Worm (Caenorhabditis elegans) whole organism, midembryonic: ENCODE measurements around the gene srbc-40.

Experiments used
- T22C8.4 ChIP-seq: fragments of 200-800 bp; sonication (Bioruptor generic); IDR thresholded peaks from 2 replicates; pipeline ENCODE4 v1.3.6; 2022; ENCODE audit warnings: missing genetic modification characterization, missing compliant biosample characterization
- cog-1 ChIP-seq: sonication (generic microtip); optimal IDR thresholded peaks from 2 replicates; lab custom pipeline; 2016; ENCODE audit warnings: missing genetic modification characterization, missing compliant biosample characterization
- flt-1 ChIP-seq: fragments of 200-800 bp; sonication (Bioruptor generic); IDR thresholded peaks from 2 replicates; pipeline ENCODE4 v1.3.6; 2022; ENCODE audit warnings: missing genetic modification characterization, missing compliant biosample characterization
- klf-2 ChIP-seq: fragments of 200-800 bp; sonication (Bioruptor generic); conservative IDR thresholded peaks from 2 replicates; pipeline ENCODE4 v1.3.6; 2022; ENCODE audit warnings: missing genetic modification reagents, missing genetic modification characterization, missing compliant biosample characterization
- med-1 ChIP-seq: sonication (generic microtip); optimal IDR thresholded peaks from 2 replicates; lab custom pipeline; 2017; ENCODE audit warnings: missing genetic modification characterization, mild to moderate bottlenecking, missing compliant biosample characterization, antibody characterized with exemption, missing genetic modification reagents; ENCODE audit not compliant: insufficient read depth
- ref-1 ChIP-seq: fragments of 200-800 bp; sonication (Bioruptor generic); conservative IDR thresholded peaks from 2 replicates; pipeline ENCODE4 v1.3.6; 2022; ENCODE audit warnings: missing genetic modification reagents, missing genetic modification characterization, missing compliant biosample characterization
- tab-1 ChIP-seq: fragments of 200-800 bp; sonication (Bioruptor generic); IDR thresholded peaks from 2 replicates; pipeline ENCODE4 v1.3.6; 2022; ENCODE audit warnings: missing genetic modification characterization, missing compliant biosample characterization
- ztf-23 ChIP-seq: fragments of 200-800 bp; sonication (Bioruptor generic); IDR thresholded peaks from 2 replicates; pipeline ENCODE4 v1.3.6; 2022; ENCODE audit warnings: missing genetic modification reagents, missing genetic modification characterization, missing compliant biosample characterization
- ztf-29 ChIP-seq: fragments of 200-800 bp; sonication (Bioruptor generic); IDR thresholded peaks from 2 replicates; pipeline ENCODE4 v1.3.6; 2022; ENCODE audit warnings: missing genetic modification reagents, missing genetic modification characterization, missing compliant biosample characterization

srbc-40 gene

ce11 chrV:719731-720130 lies at the start of gene srbc-40:
Gene srbc-40, minus strand, starts transcription at chrV:719831.
- TF ChIP-seq med-1 (GFP tag; lab: Kevin White, UChicago) = no peak
- TF ChIP-seq ztf-29 (GFP tag; lab: Robert Waterston, UW) = no peak
- TF ChIP-seq flt-1 (GFP tag; lab: Robert Waterston, UW) = no peak
- no peak for TF ChIP-seq ztf-23 (GFP tag; lab: Robert Waterston, UW)
- TF ChIP-seq ref-1 = no peak
- no peak for TF ChIP-seq cog-1 (tag; lab: Kevin White, UChicago)
- no peak for TF ChIP-seq klf-2 (GFP tag; lab: Robert Waterston, UW)

- TF ChIP-seq ztf-23 (GFP tag; lab: Robert Waterston, UW) (no peak), med-1 (GFP tag; lab: Kevin White, UChicago) (no peak), ref-1 (no peak), klf-2 (GFP tag; lab: Robert Waterston, UW) (no peak), flt-1 (GFP tag; lab: Robert Waterston, UW) (no peak), cog-1 (tag; lab: Kevin White, UChicago) (no peak), ztf-29 (GFP tag; lab: Robert Waterston, UW) (no peak), T22C8.4 (GFP tag; lab: Robert Waterston, UW) (no peak), tab-1 (GFP tag; lab: Robert Waterston, UW) (no peak)
These were observed 45.1 kb upstream of the srbc-40 start, which contains the start of gene str-238 for ce11 chrV:764732-765131. Gene str-238, plus strand, starts transcription at chrV:765032.

ce11 chrV:762340-762739 lies 42.7 kb upstream of the srbc-40 start, which contains the start of gene srp-2:
Gene srp-2, plus strand, starts transcription at chrV:762640.
- TF ChIP-seq ztf-23 (GFP tag; lab: Robert Waterston, UW) = no peak
- no peak for TF ChIP-seq T22C8.4 (GFP tag; lab: Robert Waterston, UW)

ce11 chrV:761882-762281 lies 42.3 kb upstream of the srbc-40 start, which contains the start of gene C05E4.12:
Gene C05E4.12, minus strand, starts transcription at chrV:761982.
- TF ChIP-seq tab-1 (GFP tag; lab: Robert Waterston, UW) = no peak
- TF ChIP-seq ztf-29 (GFP tag; lab: Robert Waterston, UW) = no peak
- no peak for TF ChIP-seq ref-1
- TF ChIP-seq cog-1 (tag; lab: Kevin White, UChicago) = no peak
- no peak for TF ChIP-seq T22C8.4 (GFP tag; lab: Robert Waterston, UW)
- TF ChIP-seq med-1 (GFP tag; lab: Kevin White, UChicago) = no peak
- no peak for TF ChIP-seq flt-1 (GFP tag; lab: Robert Waterston, UW)
- no peak for TF ChIP-seq klf-2 (GFP tag; lab: Robert Waterston, UW)
- no peak for TF ChIP-seq ztf-23 (GFP tag; lab: Robert Waterston, UW)

- no peak for TF ChIP-seq med-1 (GFP tag; lab: Kevin White, UChicago)
- no peak for TF ChIP-seq ztf-23 (GFP tag; lab: Robert Waterston, UW)
- no peak for TF ChIP-seq ref-1
- TF ChIP-seq T22C8.4 (GFP tag; lab: Robert Waterston, UW) = no peak
- TF ChIP-seq cog-1 (tag; lab: Kevin White, UChicago) = no peak
- no peak for TF ChIP-seq klf-2 (GFP tag; lab: Robert Waterston, UW)
- no peak for TF ChIP-seq tab-1 (GFP tag; lab: Robert Waterston, UW)
- TF ChIP-seq ztf-29 (GFP tag; lab: Robert Waterston, UW) = no peak
- TF ChIP-seq flt-1 (GFP tag; lab: Robert Waterston, UW) = no peak
These were observed 41.6 kb upstream of the srbc-40 start, which contains the start of gene C05E4.15 for ce11 chrV:761235-761634. Gene C05E4.15, minus strand, starts transcription at chrV:761335.

- TF ChIP-seq ztf-29 (GFP tag; lab: Robert Waterston, UW) (no peak), tab-1 (GFP tag; lab: Robert Waterston, UW) (no peak), flt-1 (GFP tag; lab: Robert Waterston, UW) (no peak), klf-2 (GFP tag; lab: Robert Waterston, UW) (no peak), ztf-23 (GFP tag; lab: Robert Waterston, UW) (no peak), med-1 (GFP tag; lab: Kevin White, UChicago) (no peak), T22C8.4 (GFP tag; lab: Robert Waterston, UW) (no peak), cog-1 (tag; lab: Kevin White, UChicago) (no peak), ref-1 (no peak)
These were observed 36.5 kb upstream of the srbc-40 start, which contains the start of gene str-20 for ce11 chrV:756169-756568. Gene str-20, plus strand, starts transcription at chrV:756469.

- TF ChIP-seq med-1 (GFP tag; lab: Kevin White, UChicago) (no peak), T22C8.4 (GFP tag; lab: Robert Waterston, UW) (no peak), ztf-23 (GFP tag; lab: Robert Waterston, UW) (no peak), ref-1 (no peak), klf-2 (GFP tag; lab: Robert Waterston, UW) (no peak)
These were observed 33.2 kb upstream of the srbc-40 start, which contains the start of the genes str-262 and srp-1 for ce11 chrV:752679-753333. Gene str-262, minus strand, starts transcription at chrV:752779. Gene srp-1, plus strand, starts transcription at chrV:753283.

ce11 chrV:748044-748443 lies 28.4 kb upstream of the srbc-40 start, which contains the start of gene sri-4:
Gene sri-4, plus strand, starts transcription at chrV:748344.
- TF ChIP-seq T22C8.4 (GFP tag; lab: Robert Waterston, UW) = no peak
- TF ChIP-seq ztf-29 (GFP tag; lab: Robert Waterston, UW) = no peak
- no peak for TF ChIP-seq klf-2 (GFP tag; lab: Robert Waterston, UW)
- no peak for TF ChIP-seq ref-1
- no peak for TF ChIP-seq cog-1 (tag; lab: Kevin White, UChicago)
- TF ChIP-seq ztf-23 (GFP tag; lab: Robert Waterston, UW) = no peak
- TF ChIP-seq flt-1 (GFP tag; lab: Robert Waterston, UW) = no peak
- TF ChIP-seq tab-1 (GFP tag; lab: Robert Waterston, UW) = no peak

ce11 chrV:743348-743747 lies 23.7 kb upstream of the srbc-40 start, which contains the start of gene str-134:
Gene str-134, plus strand, starts transcription at chrV:743648.
- no peak for TF ChIP-seq flt-1 (GFP tag; lab: Robert Waterston, UW)
- no peak for TF ChIP-seq T22C8.4 (GFP tag; lab: Robert Waterston, UW)
- TF ChIP-seq cog-1 (tag; lab: Kevin White, UChicago) = no peak
- no peak for TF ChIP-seq med-1 (GFP tag; lab: Kevin White, UChicago)
